Fruit fly (Drosophila melanogaster) whole organism, embryonic: ENCODE results near the gene CG15764.

Experiments
- CG11504 ChIP-seq: fragments of 200-800 bp; sonication (Bioruptor generic); optimal IDR thresholded peaks from 3 replicates; lab custom pipeline; 2019; ENCODE audit warnings: missing biosample characterization, mild to moderate bottlenecking, missing genetic modification characterization, moderate library complexity
- CG11560 ChIP-seq: fragments of 200-800 bp; sonication (Bioruptor generic); IDR thresholded peaks from 3 replicates; pipeline ENCODE4 v1.3.6; 2022; ENCODE audit warnings: missing biosample characterization, missing genetic modification characterization
- CG11695 ChIP-seq: fragments of 200-800 bp; sonication (Bioruptor generic); IDR thresholded peaks from 3 replicates; pipeline ENCODE4 v1.3.6; 2022; ENCODE audit warnings: missing biosample characterization, missing genetic modification characterization
- CG12769 ChIP-seq: fragments of 200-800 bp; sonication (Bioruptor generic); optimal IDR thresholded peaks from 2 replicates; lab custom pipeline; 2019; ENCODE audit warnings: missing biosample characterization, mild to moderate bottlenecking, missing genetic modification characterization, moderate library complexity
- CG13624 ChIP-seq: fragments of 200-800 bp; sonication (Bioruptor generic); optimal IDR thresholded peaks from 2 replicates; lab custom pipeline; 2016; ENCODE audit warnings: missing biosample characterization, missing genetic modification characterization
- CG13775 ChIP-seq: fragments of 200-800 bp; sonication (Bioruptor generic); optimal IDR thresholded peaks from 3 replicates; lab custom pipeline; 2017; ENCODE audit warnings: missing biosample characterization, mild to moderate bottlenecking, missing genetic modification characterization
- CG17186 ChIP-seq: fragments of 200-800 bp; sonication (Bioruptor generic); optimal IDR thresholded peaks from 3 replicates; lab custom pipeline; 2017; ENCODE audit warnings: missing biosample characterization, missing genetic modification reagents, missing genetic modification characterization
- CG2129 ChIP-seq: fragments of 200-800 bp; sonication (Bioruptor generic); IDR thresholded peaks from 2 replicates; pipeline ENCODE4 v1.3.6; 2022; ENCODE audit warnings: missing biosample characterization, missing genetic modification characterization; ENCODE audit not compliant: partially characterized antibody
- CG3281 ChIP-seq: fragments of 200-800 bp; sonication (Bioruptor generic); optimal IDR thresholded peaks from 3 replicates; lab custom pipeline; 2017; ENCODE audit warnings: missing biosample characterization, mild to moderate bottlenecking, missing genetic modification characterization
- CG4360 ChIP-seq: fragments of 200-800 bp; sonication (Bioruptor generic); IDR thresholded peaks from 2 replicates; pipeline ENCODE4 v1.3.6; 2022; ENCODE audit warnings: missing biosample characterization, missing genetic modification characterization
- CG43689 ChIP-seq: fragments of 200-800 bp; sonication (Bioruptor generic); IDR thresholded peaks from 2 replicates; pipeline ENCODE4 v1.3.6; 2022; ENCODE audit warnings: missing biosample characterization, missing genetic modification characterization
- CG7745 ChIP-seq: fragments of 200-800 bp; sonication (Bioruptor generic); optimal IDR thresholded peaks from 2 replicates; lab custom pipeline; 2018; ENCODE audit warnings: missing biosample characterization, mild to moderate bottlenecking, missing genetic modification characterization, moderate library complexity
- CG7928 ChIP-seq: fragments of 200-800 bp; sonication (Bioruptor generic); optimal IDR thresholded peaks from 2 replicates; lab custom pipeline; 2017; ENCODE audit warnings: missing biosample characterization, mild to moderate bottlenecking, missing genetic modification characterization
- CG7963 ChIP-seq: fragments of 200-800 bp; sonication (Bioruptor generic); IDR thresholded peaks from 3 replicates; pipeline ENCODE4 v1.3.6; 2022; ENCODE audit warnings: missing biosample characterization, missing genetic modification characterization; ENCODE audit not compliant: partially characterized antibody
- CG9797 ChIP-seq: fragments of 200-800 bp; sonication (Bioruptor generic); optimal IDR thresholded peaks from 3 replicates; lab custom pipeline; 2018; ENCODE audit warnings: missing biosample characterization, mild to moderate bottlenecking, missing genetic modification characterization
- Dek ChIP-seq: fragments of 200-800 bp; sonication (Bioruptor generic); optimal IDR thresholded peaks from 3 replicates; lab custom pipeline; 2019; ENCODE audit warnings: missing biosample characterization, mild to moderate bottlenecking, missing genetic modification characterization, moderate library complexity
- Dip2 ChIP-seq: fragments of 200-800 bp; sonication (Bioruptor generic); IDR thresholded peaks from 2 replicates; pipeline ENCODE4 v1.3.6; 2022; ENCODE audit warnings: missing biosample characterization, missing genetic modification characterization
- Doc2 ChIP-seq: fragments of 200-800 bp; sonication (Bioruptor generic); IDR thresholded peaks from 2 replicates; pipeline ENCODE4 v1.3.6; 2022; ENCODE audit warnings: missing biosample characterization, missing genetic modification characterization
- Dref ChIP-seq: fragments of 200-800 bp; sonication (Bioruptor generic); IDR thresholded peaks from 2 replicates; pipeline ENCODE4 v1.3.6; 2022; ENCODE audit warnings: missing biosample characterization, missing genetic modification characterization
- Fer3 ChIP-seq: fragments of 200-800 bp; sonication (Bioruptor generic); optimal IDR thresholded peaks from 2 replicates; lab custom pipeline; 2018; ENCODE audit warnings: missing biosample characterization, mild to moderate bottlenecking, missing genetic modification characterization, moderate library complexity
- HHEX ChIP-seq: fragments of 200-800 bp; sonication (Bioruptor generic); optimal IDR thresholded peaks from 3 replicates; lab custom pipeline; 2017; ENCODE audit warnings: missing biosample characterization, mild to moderate bottlenecking, missing genetic modification characterization, missing genetic modification reagents
- Mad ChIP-seq: fragments of 200-800 bp; sonication (Bioruptor generic); optimal IDR thresholded peaks from 2 replicates; lab custom pipeline; 2016; ENCODE audit warnings: missing biosample characterization, missing genetic modification characterization
- Optix ChIP-seq: fragments of 200-800 bp; sonication (Bioruptor generic); IDR thresholded peaks from 3 replicates; pipeline ENCODE4 v1.3.6; 2022; ENCODE audit warnings: missing biosample characterization, missing genetic modification characterization
- Six4 ChIP-seq: fragments of 200-800 bp; sonication (Bioruptor generic); optimal IDR thresholded peaks from 2 replicates; lab custom pipeline; 2016; ENCODE audit warnings: missing biosample characterization, missing genetic modification characterization
- Stat92E ChIP-seq, 3 experiments: fragments of >200 bp in 2 of 3; fragments of 200-800 bp in 1 of 3; sonication (Bioruptor generic) in 1 of 3; optimal IDR thresholded peaks; 2 replicates each; lab custom pipeline; 2017 to 2019; ENCODE audit warnings: missing biosample characterization in 3 of 3, missing genetic modification characterization in 3 of 3, mild to moderate bottlenecking in 1 of 3, moderate library complexity in 1 of 3
- al ChIP-seq: fragments of 200-800 bp; sonication (Bioruptor generic); IDR thresholded peaks from 2 replicates; pipeline ENCODE4 v1.3.6; 2022; ENCODE audit warnings: missing biosample characterization, missing genetic modification characterization
- aop ChIP-seq: fragments of 200-800 bp; sonication (Bioruptor generic); IDR thresholded peaks from 2 replicates; pipeline ENCODE4 v1.3.6; 2022; ENCODE audit warnings: missing biosample characterization, missing genetic modification characterization
- bowl ChIP-seq: fragments of 200-800 bp; sonication (Bioruptor generic); IDR thresholded peaks from 2 replicates; pipeline ENCODE4 v1.3.6; 2022; ENCODE audit warnings: missing biosample characterization, missing genetic modification characterization
- cad ChIP-seq: fragments of >200 bp; optimal IDR thresholded peaks from 2 replicates; lab custom pipeline; 2017; ENCODE audit warnings: missing biosample characterization, missing genetic modification characterization
- cas ChIP-seq: fragments of 200-800 bp; sonication (Bioruptor generic); IDR thresholded peaks from 2 replicates; pipeline ENCODE4 v1.3.6; 2022; ENCODE audit warnings: missing biosample characterization, missing genetic modification characterization
- ci ChIP-seq: fragments of 200-800 bp; sonication (Bioruptor generic); IDR thresholded peaks from 3 replicates; pipeline ENCODE4 v1.3.6; 2022; ENCODE audit warnings: missing biosample characterization, missing genetic modification characterization
- danr ChIP-seq: fragments of 200-800 bp; sonication (Bioruptor generic); IDR thresholded peaks from 2 replicates; pipeline ENCODE4 v1.3.6; 2022; ENCODE audit warnings: missing biosample characterization, missing genetic modification characterization
- esg ChIP-seq: fragments of 200-800 bp; sonication (Bioruptor generic); conservative IDR thresholded peaks from 2 replicates; pipeline ENCODE4 v1.3.6; 2022; ENCODE audit warnings: missing biosample characterization, missing genetic modification characterization
- grn ChIP-seq: fragments of 200-800 bp; sonication (Bioruptor generic); optimal IDR thresholded peaks from 3 replicates; lab custom pipeline; 2017; ENCODE audit warnings: missing biosample characterization, missing genetic modification characterization
- hkb ChIP-seq, 2 experiments: fragments of 200-800 bp in 1 of 2; fragments of >200 bp in 1 of 2; sonication (Bioruptor generic) in 1 of 2; IDR thresholded peaks in 1 of 2; optimal IDR thresholded peaks in 1 of 2; 2 replicates each; pipeline versions ENCODE4 v1.3.6 to Lab custom; 2017 to 2022; ENCODE audit warnings: missing biosample characterization in 1 of 2, missing genetic modification characterization in 1 of 2
- jigr1 ChIP-seq: fragments of 200-800 bp; sonication (Bioruptor generic); IDR thresholded peaks from 3 replicates; pipeline ENCODE4 v1.3.6; 2022; ENCODE audit warnings: missing biosample characterization, missing genetic modification characterization
- kah ChIP-seq: fragments of 200-800 bp; sonication (Bioruptor generic); optimal IDR thresholded peaks from 2 replicates; lab custom pipeline; 2018; ENCODE audit warnings: missing biosample characterization, mild to moderate bottlenecking, missing genetic modification characterization
- klu ChIP-seq: fragments of 200-800 bp; sonication (Bioruptor generic); IDR thresholded peaks from 2 replicates; pipeline ENCODE4 v1.3.6; 2022; ENCODE audit warnings: missing biosample characterization, missing genetic modification characterization
- lilli ChIP-seq: fragments of 200-800 bp; sonication (Bioruptor generic); optimal IDR thresholded peaks from 3 replicates; lab custom pipeline; 2016; ENCODE audit warnings: missing biosample characterization, missing genetic modification characterization
- lola ChIP-seq, 3 experiments: fragments of >200 bp in 2 of 3; fragments of 200-800 bp in 1 of 3; sonication (Bioruptor generic) in 1 of 3; optimal IDR thresholded peaks; 2 replicates each; lab custom pipeline; 2017 to 2019; ENCODE audit warnings: missing biosample characterization in 3 of 3, missing genetic modification characterization in 3 of 3, mild to moderate bottlenecking in 1 of 3, moderate library complexity in 1 of 3
- lov ChIP-seq, 2 experiments: fragments of 200-800 bp in 1 of 2; fragments of >200 bp in 1 of 2; sonication (Bioruptor generic) in 1 of 2; IDR thresholded peaks in 1 of 2; optimal IDR thresholded peaks in 1 of 2; 2 replicates in 1 of 2; 3 replicates in 1 of 2; pipeline versions ENCODE4 v1.3.6 to Lab custom; 2017 to 2022; ENCODE audit warnings: missing biosample characterization in 1 of 2, missing genetic modification characterization in 1 of 2
- maf-S ChIP-seq: fragments of 200-800 bp; sonication (Bioruptor generic); optimal IDR thresholded peaks from 2 replicates; lab custom pipeline; 2016; ENCODE audit warnings: missing biosample characterization, missing genetic modification characterization
- mam ChIP-seq: fragments of 200-800 bp; sonication (Bioruptor generic); optimal IDR thresholded peaks from 3 replicates; lab custom pipeline; 2016; ENCODE audit warnings: missing biosample characterization, missing genetic modification characterization
- nau ChIP-seq: fragments of 200-800 bp; sonication (Bioruptor generic); optimal IDR thresholded peaks from 3 replicates; lab custom pipeline; 2017; ENCODE audit warnings: missing biosample characterization, mild to moderate bottlenecking, missing genetic modification characterization, missing genetic modification reagents
- ranshi ChIP-seq: fragments of 200-800 bp; sonication (Bioruptor generic); IDR thresholded peaks from 2 replicates; pipeline ENCODE4 v1.3.6; 2022; ENCODE audit warnings: missing biosample characterization, missing genetic modification characterization
- sd ChIP-seq: fragments of 200-800 bp; sonication (Bioruptor generic); optimal IDR thresholded peaks from 3 replicates; lab custom pipeline; 2018; ENCODE audit warnings: missing biosample characterization, mild to moderate bottlenecking, missing genetic modification characterization, moderate library complexity
- sug ChIP-seq: fragments of 200-800 bp; optimal IDR thresholded peaks from 2 replicates; lab custom pipeline; 2019; ENCODE audit warnings: missing biosample characterization, mild to moderate bottlenecking, missing genetic modification characterization, moderate library complexity
- tap ChIP-seq: fragments of 200-800 bp; optimal IDR thresholded peaks from 3 replicates; lab custom pipeline; 2019; ENCODE audit warnings: missing biosample characterization, mild to moderate bottlenecking, missing genetic modification characterization, moderate library complexity
- tio ChIP-seq: fragments of 200-800 bp; sonication (Bioruptor generic); optimal IDR thresholded peaks from 2 replicates; lab custom pipeline; 2017; ENCODE audit warnings: missing biosample characterization, missing genetic modification characterization, inconsistent platforms
- twi ChIP-seq: fragments of 200-800 bp; optimal IDR thresholded peaks from 2 replicates; lab custom pipeline; 2019; ENCODE audit warnings: missing biosample characterization, mild to moderate bottlenecking, missing genetic modification characterization, moderate library complexity
- yki ChIP-seq: fragments of >200 bp; optimal IDR thresholded peaks from 3 replicates; lab custom pipeline; 2018

Gene CG15764

dm6 chrX:5879543-5879943 lies 10.6 kb downstream of the CG15764 start, which contains the start of the genes Usp30 and CG16721 (continued):
- TF ChIP-seq CG12769 (tag; lab: Kevin White, UChicago) (no peak), Dref (GFP tag; lab: Robert Waterston, UW) (peak; percentile 64), CG13624 (GFP tag; lab: Kevin White, UChicago) (peak; percentile 28), kah (GFP tag; lab: Kevin White, UChicago) (no peak), klu (GFP tag; lab: Robert Waterston, UW) (no peak), CG4360 (GFP tag; lab: Robert Waterston, UW) (no peak), jigr1 (GFP tag; lab: Robert Waterston, UW) (no peak), aop (GFP tag; lab: Robert Waterston, UW) (no peak), CG11560 (no peak), Fer3 (peak; percentile 28), Optix (GFP tag; lab: Robert Waterston, UW) (no peak), lola (GFP tag; optimal IDR thresholded peaks at IDR 0.05; lab: Kevin White, UChicago) (no peak), ci (GFP tag; lab: Robert Waterston, UW) (no peak), yki (lab: Kevin White, UChicago) (no peak), esg (no peak), ranshi (no peak), cad (GFP tag; lab: Kevin White, UChicago) (no peak), mam (GFP tag; lab: Kevin White, UChicago) (peak; percentile 72), CG43689 (GFP tag; lab: Robert Waterston, UW) (no peak), twi (tag; lab: Kevin White, UChicago) (no peak), Doc2 (no peak), CG11695 (GFP tag; lab: Robert Waterston, UW) (no peak), bowl (GFP tag; lab: Robert Waterston, UW) (no peak), tio (GFP tag; lab: Kevin White, UChicago) (no peak), CG13775 (no peak), Stat92E (GFP tag; optimal IDR thresholded peaks at IDR 0.05; lab: Kevin White, UChicago) (no peak), nau (GFP tag; lab: Kevin White, UChicago) (no peak), CG17186 (GFP tag; lab: Kevin White, UChicago) (peak; percentile 81), hkb (optimal IDR thresholded peaks at IDR 0.05; lab: Kevin White, UChicago) (no peak), hkb (GFP tag; IDR thresholded peaks at IDR 0.05; lab: Robert Waterston, UW) (0 out of 2 replicates have a peak, but pooled peaks have one; percentile 15), maf-S (GFP tag; lab: Kevin White, UChicago) (no peak), cas (GFP tag; lab: Robert Waterston, UW) (no peak), Dek (no peak), sug (tag; lab: Kevin White, UChicago) (peak; percentile 43), CG9797 (GFP tag; lab: Kevin White, UChicago) (peak; percentile 22), tap (tag; lab: Kevin White, UChicago) (no peak), Six4 (GFP tag; lab: Kevin White, UChicago) (no peak), HHEX (no peak), sd (tag; lab: Kevin White, UChicago) (no peak), CG2129 (peak; percentile 52; the same call in 1 of the 2 replicates), CG11504 (no peak), CG7928 (GFP tag; lab: Kevin White, UChicago) (no peak), CG7963 (GFP tag; lab: Robert Waterston, UW) (no peak), CG7745 (tag; lab: Kevin White, UChicago) (no peak), lilli (GFP tag; lab: Kevin White, UChicago) (peak; percentile 69), danr (GFP tag; lab: Robert Waterston, UW) (no peak), CG3281 (peak; percentile 40), Mad (GFP tag; lab: Kevin White, UChicago) (peak; percentile 7), al (GFP tag; lab: Robert Waterston, UW) (no peak), Dip2 (GFP tag; lab: Robert Waterston, UW) (no peak), grn (GFP tag; lab: Kevin White, UChicago) (no peak), lov (optimal IDR thresholded peaks at IDR 0.05; lab: Kevin White, UChicago) (no peak), lov (GFP tag; IDR thresholded peaks at IDR 0.05; lab: Robert Waterston, UW) (no peak)
